Worm (Caenorhabditis elegans) whole organism, L3 larva: Measurements from ENCODE around the gene T05H4.4.

Experiments
- ZK546.5 ChIP-seq: sonication (generic microtip); optimal IDR thresholded peaks from 2 replicates; lab custom pipeline; 2017; ENCODE audit warnings: missing biosample characterization, missing genetic modification characterization
- aly-2 ChIP-seq: fragments of 150-350 bp; optimal IDR thresholded peaks from 2 replicates; lab custom pipeline; 2014; ENCODE audit warnings: missing biosample characterization, missing genetic modification characterization
- ceh-16 ChIP-seq: sonication (generic microtip); optimal IDR thresholded peaks from 2 replicates; lab custom pipeline; 2017; ENCODE audit warnings: missing biosample characterization, missing genetic modification characterization
- ceh-28 ChIP-seq: fragments of 150-350 bp; optimal IDR thresholded peaks from 2 replicates; lab custom pipeline; 2014; ENCODE audit warnings: missing biosample characterization, missing genetic modification reagents, missing genetic modification characterization
- ceh-82 ChIP-seq: fragments of 150-350 bp; optimal IDR thresholded peaks from 2 replicates; lab custom pipeline; 2014; ENCODE audit warnings: missing biosample characterization, missing genetic modification characterization
- ceh-9 ChIP-seq: sonication (generic microtip); optimal IDR thresholded peaks from 2 replicates; lab custom pipeline; 2018; ENCODE audit warnings: missing biosample characterization, missing genetic modification characterization
- daf-12 ChIP-seq: fragments of 150-350 bp; optimal IDR thresholded peaks from 2 replicates; lab custom pipeline; 2014; ENCODE audit warnings: missing biosample characterization, missing genetic modification reagents, missing genetic modification characterization
- egl-27 ChIP-seq: sonication (generic microtip); optimal IDR thresholded peaks from 4 replicates; lab custom pipeline; 2017; ENCODE audit warnings: missing biosample characterization, missing genetic modification reagents, missing genetic modification characterization
- egl-5 ChIP-seq: fragments of 150-350 bp; optimal IDR thresholded peaks from 2 replicates; lab custom pipeline; 2017; ENCODE audit warnings: missing biosample characterization, missing genetic modification reagents, missing genetic modification characterization, inconsistent platforms
- elt-1 ChIP-seq: fragments of 150-350 bp; optimal IDR thresholded peaks from 2 replicates; lab custom pipeline; 2014; ENCODE audit warnings: missing biosample characterization, missing genetic modification characterization
- elt-2 ChIP-seq: sonication (generic microtip); optimal IDR thresholded peaks from 2 replicates; lab custom pipeline; 2016; ENCODE audit warnings: missing genetic modification reagents, mild to moderate bottlenecking, missing genetic modification characterization, missing compliant biosample characterization
- eor-1 ChIP-seq, 2 experiments: fragments of 150-350 bp; optimal IDR thresholded peaks; 2 replicates each; lab custom pipeline; 2014 to 2018; ENCODE audit warnings: missing biosample characterization in 2 of 2, missing genetic modification characterization in 2 of 2
- fkh-2 ChIP-seq: fragments of 150-350 bp; optimal IDR thresholded peaks from 2 replicates; lab custom pipeline; 2014; ENCODE audit warnings: missing biosample characterization, missing genetic modification reagents, missing genetic modification characterization
- fos-1 ChIP-seq: fragments of 150-350 bp; optimal IDR thresholded peaks from 2 replicates; lab custom pipeline; 2014; ENCODE audit warnings: missing biosample characterization, missing genetic modification characterization
- hmg-11 ChIP-seq: sonication (generic microtip); optimal IDR thresholded peaks from 2 replicates; lab custom pipeline; 2016; ENCODE audit warnings: missing genetic modification characterization, missing compliant biosample characterization
- jun-1 ChIP-seq: fragments of 150-350 bp; optimal IDR thresholded peaks from 2 replicates; lab custom pipeline; 2014; ENCODE audit warnings: missing biosample characterization, missing genetic modification reagents, missing genetic modification characterization
- lin-15B ChIP-seq: fragments of 150-350 bp; optimal IDR thresholded peaks from 2 replicates; lab custom pipeline; 2014; ENCODE audit warnings: missing biosample characterization, missing genetic modification characterization
- lin-39 ChIP-seq: fragments of 150-350 bp; optimal IDR thresholded peaks from 2 replicates; lab custom pipeline; 2018; ENCODE audit warnings: missing biosample characterization, missing genetic modification reagents, missing genetic modification characterization
- lsy-12 ChIP-seq: sonication (generic microtip); optimal IDR thresholded peaks from 2 replicates; lab custom pipeline; 2016; ENCODE audit warnings: mild to moderate bottlenecking, missing genetic modification characterization, missing compliant biosample characterization
- mdl-1 ChIP-seq: fragments of 150-350 bp; optimal IDR thresholded peaks from 2 replicates; lab custom pipeline; 2014; ENCODE audit warnings: missing biosample characterization, missing genetic modification characterization
- mml-1 ChIP-seq: fragments of 150-350 bp; sonication (generic microtip); optimal IDR thresholded peaks from 3 replicates; lab custom pipeline; 2014; ENCODE audit warnings: missing biosample characterization, missing genetic modification characterization
- nfya-1 ChIP-seq: sonication (generic microtip); optimal IDR thresholded peaks from 2 replicates; lab custom pipeline; 2017; ENCODE audit warnings: missing genetic modification characterization, mild to moderate bottlenecking, missing compliant biosample characterization, antibody characterized with exemption, moderate library complexity; ENCODE audit not compliant: insufficient read depth
- nhr-11 ChIP-seq: fragments of 150-350 bp; optimal IDR thresholded peaks from 2 replicates; lab custom pipeline; 2014; ENCODE audit warnings: missing biosample characterization, missing genetic modification characterization
- nhr-12 ChIP-seq: fragments of 150-350 bp; optimal IDR thresholded peaks from 2 replicates; lab custom pipeline; 2014; ENCODE audit warnings: missing biosample characterization, missing genetic modification characterization
- nhr-23 ChIP-seq: fragments of 150-350 bp; optimal IDR thresholded peaks from 2 replicates; lab custom pipeline; 2014; ENCODE audit warnings: missing biosample characterization, missing genetic modification reagents, missing genetic modification characterization
- nhr-25 ChIP-seq: sonication (generic microtip); optimal IDR thresholded peaks from 2 replicates; lab custom pipeline; 2017; ENCODE audit warnings: missing biosample characterization, missing genetic modification characterization
- nhr-28 ChIP-seq: fragments of 150-350 bp; optimal IDR thresholded peaks from 2 replicates; lab custom pipeline; 2014; ENCODE audit warnings: missing biosample characterization, missing genetic modification characterization
- nhr-43 ChIP-seq: sonication (generic microtip); optimal IDR thresholded peaks from 2 replicates; lab custom pipeline; 2016; ENCODE audit warnings: mild to moderate bottlenecking, missing genetic modification characterization, missing compliant biosample characterization; ENCODE audit not compliant: poor library complexity, severe bottlenecking
- nhr-67 ChIP-seq: fragments of 150-350 bp; optimal IDR thresholded peaks from 2 replicates; lab custom pipeline; 2014; ENCODE audit warnings: missing biosample characterization, missing genetic modification characterization
- nhr-76 ChIP-seq: fragments of 150-350 bp; sonication (generic microtip); optimal IDR thresholded peaks from 5 replicates; lab custom pipeline; 2014; ENCODE audit warnings: missing biosample characterization, missing genetic modification characterization
- pha-4 ChIP-seq: fragments of 150-350 bp; optimal IDR thresholded peaks from 2 replicates; lab custom pipeline; 2014; ENCODE audit warnings: missing biosample characterization, missing genetic modification reagents, missing genetic modification characterization
- pqm-1 ChIP-seq: fragments of 150-350 bp; optimal IDR thresholded peaks from 2 replicates; lab custom pipeline; 2017; ENCODE audit warnings: missing biosample characterization, missing genetic modification characterization, inconsistent platforms
- sea-2 ChIP-seq: fragments of 150-350 bp; sonication (generic microtip); optimal IDR thresholded peaks from 4 replicates; lab custom pipeline; 2014; ENCODE audit warnings: missing biosample characterization, missing genetic modification reagents, missing genetic modification characterization
- skn-1 ChIP-seq: fragments of 150-350 bp; optimal IDR thresholded peaks from 2 replicates; lab custom pipeline; 2014; ENCODE audit warnings: missing biosample characterization, missing genetic modification characterization
- snpc-4 ChIP-seq: fragments of 150-350 bp; optimal IDR thresholded peaks from 2 replicates; lab custom pipeline; 2014; ENCODE audit warnings: missing biosample characterization, missing genetic modification characterization
- unc-39 ChIP-seq: sonication (generic microtip); optimal IDR thresholded peaks from 4 replicates; lab custom pipeline; 2017; ENCODE audit warnings: missing biosample characterization, missing genetic modification characterization
- unc-62 ChIP-seq: fragments of 150-350 bp; sonication (generic microtip); optimal IDR thresholded peaks from 4 replicates; lab custom pipeline; 2014; ENCODE audit warnings: missing biosample characterization, missing genetic modification reagents, missing genetic modification characterization
- zag-1 ChIP-seq: fragments of 150-350 bp; optimal IDR thresholded peaks from 2 replicates; lab custom pipeline; 2014; ENCODE audit warnings: missing biosample characterization, missing genetic modification characterization
- ztf-4 ChIP-seq: fragments of 150-350 bp; optimal IDR thresholded peaks from 2 replicates; lab custom pipeline; 2014; ENCODE audit warnings: missing biosample characterization, missing genetic modification characterization

The T05H4.4 gene

DNA sequence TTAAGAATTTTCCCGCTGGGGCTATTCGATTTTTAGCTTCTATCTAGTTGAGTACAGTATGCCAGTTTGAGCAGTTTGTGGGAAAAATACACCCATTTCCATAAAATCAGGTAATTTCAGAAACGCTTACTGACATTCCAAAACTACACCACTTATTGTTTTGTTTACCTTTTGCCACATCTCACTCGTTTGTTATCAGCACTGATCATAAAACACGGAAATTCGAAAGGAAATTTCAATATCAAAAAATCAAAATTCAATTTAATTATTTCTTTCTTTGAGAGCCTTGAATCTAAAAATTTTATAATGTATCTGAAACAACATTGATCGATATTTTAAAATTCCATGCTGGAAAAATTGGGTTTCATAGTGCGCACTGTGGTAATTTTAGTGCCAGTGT lies 38.2 kb upstream of the T05H4.4 start:
- peak; percentile 15 for TF ChIP-seq pha-4
- TF ChIP-seq ztf-4 (tag; lab: Kevin White, UChicago): no peak
- TF ChIP-seq nhr-76 (tag; lab: Kevin White, UChicago): no peak
- peak; percentile 69 for TF ChIP-seq elt-2 (tag; lab: Kevin White, UChicago)

- TF ChIP-seq pqm-1 (tag; lab: Kevin White, UChicago) (peak; percentile 7), hmg-11 (tag; lab: Kevin White, UChicago) (no peak), lin-15B (tag; lab: Kevin White, UChicago) (no peak), aly-2 (tag; lab: Kevin White, UChicago) (peak; percentile 74)
- TF ChIP-seq, all 47 proteins: peak for 2
Measured at ce11 chrV:6400950-6401551, 37.6 kb upstream of the T05H4.4 start.

- TF ChIP-seq daf-12 (no peak), elt-2 (tag; lab: Kevin White, UChicago) (peak; percentile 92), unc-39 (tag; lab: Kevin White, UChicago) (no peak), pqm-1 (tag; lab: Kevin White, UChicago) (peak; percentile 93), mdl-1 (no peak), pha-4 (peak; percentile 34), snpc-4 (tag; lab: Kevin White, UChicago) (no peak), nhr-11 (tag; lab: Kevin White, UChicago) (no peak), nhr-67 (tag; lab: Kevin White, UChicago) (no peak), hmg-11 (tag; lab: Kevin White, UChicago) (no peak), unc-62 (GFP tag; lab: Kevin White, UChicago) (no peak), jun-1 (peak; percentile 42), ZK546.5 (no peak), nhr-23 (tag; lab: Kevin White, UChicago) (no peak)
Measured at ce11 chrV:6407587-6407986, 31.1 kb upstream of the T05H4.4 start.

DNA sequence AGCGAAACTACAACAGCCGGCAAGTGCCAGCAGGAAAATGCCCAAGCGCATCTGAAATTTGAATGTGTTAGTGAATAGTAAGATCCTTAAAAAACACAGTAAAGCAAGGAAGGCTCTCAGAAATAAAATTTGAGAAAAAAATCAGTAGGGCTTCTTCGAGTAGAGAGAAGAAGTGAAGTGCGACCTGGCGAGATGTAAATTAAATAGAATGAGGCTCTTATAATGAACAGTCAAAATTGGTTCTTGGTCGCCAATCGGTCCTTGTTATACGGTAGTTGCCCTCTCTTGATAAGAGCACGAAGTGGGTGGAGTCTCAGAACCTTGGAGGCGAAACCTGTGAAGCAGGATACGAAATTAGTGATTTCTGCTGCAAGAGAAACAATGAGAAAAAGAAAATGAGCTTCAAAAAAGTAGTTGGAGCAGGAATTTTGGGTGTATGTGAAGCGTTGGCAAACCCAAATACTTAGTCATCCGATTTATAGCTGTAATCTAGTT lies 29.9 kb upstream of the T05H4.4 start, which contains the start of gene bcf-1:
bcf-1 (minus strand) TSS at position 51 of the 495 bp plus-strand sequence.
- peak; percentile 21 for TF ChIP-seq nfya-1
- no peak for TF ChIP-seq ceh-9 (tag; lab: Kevin White, UChicago)
- TF ChIP-seq snpc-4 (tag; lab: Kevin White, UChicago): no peak
- TF ChIP-seq nhr-28: no peak
- peak; percentile 63 for TF ChIP-seq elt-2 (tag; lab: Kevin White, UChicago)
- no peak for TF ChIP-seq mml-1 (tag; lab: Kevin White, UChicago)
- TF ChIP-seq nhr-12 (tag; lab: Kevin White, UChicago): no peak
- TF ChIP-seq eor-1 (tag; optimal IDR thresholded peaks at IDR 0.05; lab: Kevin White, UChicago): no peak
- no peak for TF ChIP-seq skn-1 (tag; lab: Kevin White, UChicago)
- TF ChIP-seq pqm-1 (tag; lab: Kevin White, UChicago): peak; percentile 3
- TF ChIP-seq ceh-28 (tag; lab: Kevin White, UChicago): no peak
- no peak for TF ChIP-seq pha-4

DNA sequence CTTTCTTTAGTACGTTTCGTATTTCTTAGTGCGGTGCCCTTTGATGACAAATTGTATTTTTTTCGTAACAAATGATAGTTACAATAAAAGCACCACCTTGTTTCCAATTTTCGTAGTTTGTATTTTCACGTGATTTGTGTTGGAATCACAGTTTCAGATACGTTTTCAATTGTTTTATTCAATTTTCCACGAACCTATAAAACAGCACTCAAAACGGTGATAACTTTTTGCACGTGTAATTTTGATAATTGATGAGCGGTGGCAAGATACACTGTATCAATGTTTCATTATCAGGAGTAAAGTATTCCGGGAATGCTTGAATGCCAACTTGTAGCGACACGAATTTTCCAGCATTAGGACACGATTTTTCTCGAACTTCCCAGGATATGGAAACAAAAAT lies 27.5 kb upstream of the T05H4.4 start:
- TF ChIP-seq lin-39 (tag; lab: Kevin White, UChicago) (no peak), egl-27 (tag; lab: Kevin White, UChicago) (no peak), ztf-4 (tag; lab: Kevin White, UChicago) (no peak), sea-2 (no peak), jun-1 (peak; percentile 7), nhr-25 (tag; lab: Kevin White, UChicago) (no peak), daf-12 (no peak), pqm-1 (tag; lab: Kevin White, UChicago) (peak; percentile 93), fos-1 (no peak), zag-1 (no peak), ceh-16 (tag; lab: Kevin White, UChicago) (no peak), fkh-2 (tag; lab: Kevin White, UChicago) (no peak), ceh-82 (tag; lab: Kevin White, UChicago) (no peak), elt-1 (no peak), nfya-1 (no peak), unc-62 (GFP tag; lab: Kevin White, UChicago) (no peak), aly-2 (tag; lab: Kevin White, UChicago) (no peak), nhr-43 (tag; lab: Kevin White, UChicago) (no peak), elt-2 (tag; lab: Kevin White, UChicago) (peak; percentile 95), nhr-11 (tag; lab: Kevin White, UChicago) (no peak), egl-5 (tag; lab: Kevin White, UChicago) (no peak), skn-1 (tag; lab: Kevin White, UChicago) (no peak), unc-39 (tag; lab: Kevin White, UChicago) (no peak), pha-4 (no peak), lsy-12 (tag; lab: Kevin White, UChicago) (no peak), snpc-4 (tag; lab: Kevin White, UChicago) (no peak)
